Worm (Caenorhabditis elegans): ENCODE results near the gene nhr-188.

DNA sequence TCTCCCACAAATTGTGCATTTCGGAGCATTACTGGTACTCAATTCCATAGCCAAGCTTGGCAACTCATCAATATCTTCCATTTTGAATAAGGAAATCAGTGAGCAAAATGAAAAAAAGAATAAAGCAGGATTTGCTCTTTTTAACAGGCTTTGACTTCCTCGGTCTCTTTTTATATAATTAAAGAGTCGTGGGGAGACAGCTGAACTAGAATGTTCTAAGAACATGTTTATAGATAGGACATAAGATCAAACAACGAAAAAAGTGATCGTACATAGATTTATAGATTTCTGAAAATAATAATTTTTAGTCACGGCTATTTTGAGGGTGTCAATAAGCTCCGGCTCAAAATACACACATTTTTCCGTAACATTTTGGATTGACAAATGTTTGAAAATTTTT, 2.5 kb upstream of the nhr-188 start, which contains the start of gene nhr-189:
- no peak for TF ChIP-seq snpc-4 (tag; optimal IDR thresholded peaks at IDR 0.05)
- no peak for TF ChIP-seq nhr-77 (tag; optimal IDR thresholded peaks at IDR 0.05)
- no peak for TF ChIP-seq nhr-76 (tag; optimal IDR thresholded peaks at IDR 0.05)
- TF ChIP-seq fos-1 (tag; optimal IDR thresholded peaks at IDR 0.05) = no peak
- TF ChIP-seq lin-15B (tag; optimal IDR thresholded peaks at IDR 0.05) = no peak
- no peak for TF ChIP-seq skn-1 (tag; optimal IDR thresholded peaks at IDR 0.05)
- TF ChIP-seq nhr-237 (tag; optimal IDR thresholded peaks at IDR 0.05) = no peak
- TF ChIP-seq ama-1 (optimal IDR thresholded peaks at IDR 0.05) = no peak

Measured in whole organism, L1 larva.